Worm (Caenorhabditis elegans) whole organism, early embryonic: Measurements from ENCODE around the gene C14H10.3.

ENCODE experiments used
- B0310.2 ChIP-seq: sonication (generic microtip); optimal IDR thresholded peaks from 2 replicates; lab custom pipeline; 2016; ENCODE audit warnings: mild to moderate bottlenecking, missing genetic modification characterization, missing compliant biosample characterization
- F13C5.2 ChIP-seq: sonication (generic microtip); optimal IDR thresholded peaks from 2 replicates; lab custom pipeline; 2017; ENCODE audit warnings: mild to moderate bottlenecking, missing genetic modification characterization, inconsistent platforms, missing compliant biosample characterization
- aly-1 ChIP-seq: sonication (generic microtip); optimal IDR thresholded peaks from 2 replicates; lab custom pipeline; 2016; ENCODE audit warnings: missing genetic modification characterization, missing compliant biosample characterization
- ama-1 ChIP-seq: fragments of 150-350 bp; optimal IDR thresholded peaks from 2 replicates; lab custom pipeline; 2014
- ceh-13 ChIP-seq: fragments of 200-800 bp; sonication (Bioruptor generic); optimal IDR thresholded peaks from 2 replicates; lab custom pipeline; 2018; ENCODE audit warnings: mild to moderate bottlenecking, missing genetic modification characterization, missing compliant biosample characterization
- ceh-36 ChIP-seq: sonication (generic microtip); optimal IDR thresholded peaks from 2 replicates; lab custom pipeline; 2016; ENCODE audit warnings: missing genetic modification characterization, inconsistent platforms, missing compliant biosample characterization
- ets-7 ChIP-seq: sonication (generic microtip); optimal IDR thresholded peaks from 2 replicates; lab custom pipeline; 2016; ENCODE audit warnings: missing genotype, missing genetic modification characterization, missing compliant biosample characterization
- flt-1 ChIP-seq: fragments of 200-800 bp; sonication (Bioruptor generic); IDR thresholded peaks from 2 replicates; pipeline ENCODE4 v1.3.6; 2022; ENCODE audit warnings: missing genetic modification characterization, missing compliant biosample characterization
- hmbx-1 ChIP-seq: sonication (generic microtip); optimal IDR thresholded peaks from 2 replicates; lab custom pipeline; 2016; ENCODE audit warnings: mild to moderate bottlenecking, missing genetic modification characterization, missing compliant biosample characterization
- hmg-4 ChIP-seq: fragments of 200-800 bp; sonication (Bioruptor generic); optimal IDR thresholded peaks from 2 replicates; lab custom pipeline; 2018; ENCODE audit warnings: mild to moderate bottlenecking, missing genetic modification characterization, missing compliant biosample characterization
- hnd-1 ChIP-seq: sonication (generic microtip); optimal IDR thresholded peaks from 2 replicates; lab custom pipeline; 2016; ENCODE audit warnings: missing genetic modification characterization, missing compliant biosample characterization
- pes-1 ChIP-seq: fragments of 200-800 bp; sonication (Bioruptor generic); IDR thresholded peaks from 2 replicates; pipeline ENCODE4 v1.3.6; 2022; ENCODE audit warnings: missing genetic modification reagents, missing genetic modification characterization, missing compliant biosample characterization
- scrt-1 ChIP-seq: fragments of 200-800 bp; sonication (Bioruptor generic); IDR thresholded peaks from 2 replicates; pipeline ENCODE4 v1.3.6; 2022; ENCODE audit warnings: missing genetic modification characterization, missing compliant biosample characterization
- sea-1 ChIP-seq: fragments of 200-800 bp; sonication (Bioruptor generic); conservative IDR thresholded peaks from 2 replicates; pipeline ENCODE4 v1.3.6; 2022; ENCODE audit warnings: missing genetic modification characterization, missing compliant biosample characterization
- tbx-11 ChIP-seq: fragments of 200-800 bp; sonication (Bioruptor generic); IDR thresholded peaks from 2 replicates; pipeline ENCODE4 v1.3.6; 2022; ENCODE audit warnings: missing genetic modification characterization, missing compliant biosample characterization
- tbx-37 ChIP-seq: fragments of 200-800 bp; sonication (Bioruptor generic); conservative IDR thresholded peaks from 2 replicates; pipeline ENCODE4 v1.3.6; 2022; ENCODE audit warnings: missing genetic modification reagents, missing genetic modification characterization, missing compliant biosample characterization
- tra-4 ChIP-seq: sonication (generic microtip); optimal IDR thresholded peaks from 2 replicates; lab custom pipeline; 2017; ENCODE audit warnings: missing genetic modification characterization, missing compliant biosample characterization

The C14H10.3 gene

DNA sequence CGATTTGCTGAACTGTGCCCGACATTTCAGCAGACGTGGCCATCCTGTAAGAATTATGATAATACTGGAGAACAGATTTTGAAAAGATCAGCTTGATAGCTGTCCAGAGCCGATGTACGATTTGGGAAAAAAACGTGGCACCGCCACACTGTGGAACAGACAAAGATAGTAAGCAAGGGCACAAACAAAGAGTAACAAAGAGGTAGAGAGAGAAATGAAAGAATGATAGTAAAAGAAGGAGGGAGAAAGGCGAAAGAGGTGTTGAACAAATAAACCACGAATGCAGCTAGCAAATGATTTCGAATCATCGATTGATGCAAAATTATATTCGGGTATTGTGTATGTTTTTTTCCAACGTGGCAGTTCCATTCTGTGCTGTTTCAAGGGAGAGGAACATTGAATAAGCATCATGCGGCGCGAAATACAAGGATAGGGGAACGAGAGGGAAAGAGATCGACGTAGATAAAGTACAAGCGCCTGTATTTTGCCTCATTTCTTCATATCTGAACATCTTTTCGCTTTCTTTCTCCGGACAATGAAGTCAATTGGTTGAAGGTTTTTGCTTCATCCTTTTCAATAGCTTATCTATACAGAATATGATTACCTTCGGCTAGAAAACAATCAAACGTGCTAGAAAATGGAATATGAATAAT is at the start of gene C14H10.3:
Gene C14H10.3, minus strand, starts transcription at position 44 of the 653 bp plus-strand sequence.
- no peak for TF ChIP-seq aly-1 (tag; lab: Kevin White, UChicago)
- TF ChIP-seq hnd-1 (tag; lab: Kevin White, UChicago), result no peak
- no peak for TF ChIP-seq tra-4 (tag; lab: Kevin White, UChicago)
- no peak for TF ChIP-seq F13C5.2 (tag; lab: Kevin White, UChicago)
- TF ChIP-seq ets-7 (tag; lab: Kevin White, UChicago), result no peak
- no peak for TF ChIP-seq pes-1 (GFP tag; lab: Robert Waterston, UW)
- no peak for TF ChIP-seq ceh-13

- TF ChIP-seq tbx-11 (GFP tag; lab: Robert Waterston, UW) (no peak), pes-1 (GFP tag; lab: Robert Waterston, UW) (no peak), flt-1 (no peak), tra-4 (tag; lab: Kevin White, UChicago) (no peak), ceh-36 (no peak), F13C5.2 (tag; lab: Kevin White, UChicago) (no peak), B0310.2 (tag; lab: Kevin White, UChicago) (no peak), scrt-1 (GFP tag; lab: Robert Waterston, UW) (no peak), sea-1 (GFP tag; lab: Robert Waterston, UW) (no peak), hnd-1 (tag; lab: Kevin White, UChicago) (no peak), ama-1 (no peak), hmbx-1 (tag; lab: Kevin White, UChicago) (no peak)
These were observed 49.2 kb upstream of the C14H10.3 start for ce11 chrX:10277118-10277517.

DNA sequence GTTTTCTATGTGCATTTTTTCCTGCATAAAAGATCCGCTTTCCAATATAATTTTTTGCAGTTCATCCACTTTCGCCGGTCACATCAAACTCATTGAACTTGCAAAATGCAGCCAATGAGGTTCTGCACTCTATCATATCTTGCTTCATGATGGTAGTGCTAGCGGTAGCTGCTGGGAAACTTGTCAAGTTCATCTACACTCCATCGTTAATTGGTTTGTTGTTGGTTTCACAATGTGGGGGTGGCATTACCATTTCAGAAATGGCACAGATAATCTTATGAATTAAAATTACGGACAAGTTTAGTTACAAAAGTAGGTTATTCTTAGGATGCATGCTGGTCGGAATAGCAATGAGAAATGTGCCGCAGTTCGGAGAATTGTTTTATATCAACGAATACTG is 46.5 kb upstream of the C14H10.3 start:
- no peak for TF ChIP-seq ama-1
- TF ChIP-seq hmg-4 (GFP tag; lab: Kevin White, UChicago), result no peak
- no peak for TF ChIP-seq ceh-13
- TF ChIP-seq sea-1 (GFP tag; lab: Robert Waterston, UW), result no peak
- no peak for TF ChIP-seq pes-1 (GFP tag; lab: Robert Waterston, UW)
- no peak for TF ChIP-seq F13C5.2 (tag; lab: Kevin White, UChicago)
- no peak for TF ChIP-seq hmbx-1 (tag; lab: Kevin White, UChicago)
- TF ChIP-seq ceh-36, result no peak
- no peak for TF ChIP-seq aly-1 (tag; lab: Kevin White, UChicago)
- TF ChIP-seq tra-4 (tag; lab: Kevin White, UChicago), result no peak
- no peak for TF ChIP-seq scrt-1 (GFP tag; lab: Robert Waterston, UW)
- TF ChIP-seq B0310.2 (tag; lab: Kevin White, UChicago), result no peak
- no peak for TF ChIP-seq tbx-11 (GFP tag; lab: Robert Waterston, UW)
- no peak for TF ChIP-seq hnd-1 (tag; lab: Kevin White, UChicago)
- TF ChIP-seq flt-1, result no peak
- no peak for TF ChIP-seq tbx-37 (GFP tag; lab: Robert Waterston, UW)
- no peak for TF ChIP-seq ets-7 (tag; lab: Kevin White, UChicago)

ce11 chrX:10273392-10273791 is 45.5 kb upstream of the C14H10.3 start, which contains the start of gene F41E7.2:
F41E7.2 (plus strand) TSS chrX:10273692.
- TF ChIP-seq hmbx-1 (tag; lab: Kevin White, UChicago), result no peak
- no peak for TF ChIP-seq sea-1 (GFP tag; lab: Robert Waterston, UW)
- no peak for TF ChIP-seq ets-7 (tag; lab: Kevin White, UChicago)
- TF ChIP-seq ceh-36, result no peak
- no peak for TF ChIP-seq pes-1 (GFP tag; lab: Robert Waterston, UW)
- TF ChIP-seq tbx-37 (GFP tag; lab: Robert Waterston, UW), result no peak
- TF ChIP-seq flt-1, result no peak
- no peak for TF ChIP-seq ama-1
- TF ChIP-seq tra-4 (tag; lab: Kevin White, UChicago), result no peak
- no peak for TF ChIP-seq F13C5.2 (tag; lab: Kevin White, UChicago)
- TF ChIP-seq scrt-1 (GFP tag; lab: Robert Waterston, UW), result no peak
- no peak for TF ChIP-seq aly-1 (tag; lab: Kevin White, UChicago)
- no peak for TF ChIP-seq hmg-4 (GFP tag; lab: Kevin White, UChicago)
- no peak for TF ChIP-seq hnd-1 (tag; lab: Kevin White, UChicago)
- no peak for TF ChIP-seq B0310.2 (tag; lab: Kevin White, UChicago)

DNA sequence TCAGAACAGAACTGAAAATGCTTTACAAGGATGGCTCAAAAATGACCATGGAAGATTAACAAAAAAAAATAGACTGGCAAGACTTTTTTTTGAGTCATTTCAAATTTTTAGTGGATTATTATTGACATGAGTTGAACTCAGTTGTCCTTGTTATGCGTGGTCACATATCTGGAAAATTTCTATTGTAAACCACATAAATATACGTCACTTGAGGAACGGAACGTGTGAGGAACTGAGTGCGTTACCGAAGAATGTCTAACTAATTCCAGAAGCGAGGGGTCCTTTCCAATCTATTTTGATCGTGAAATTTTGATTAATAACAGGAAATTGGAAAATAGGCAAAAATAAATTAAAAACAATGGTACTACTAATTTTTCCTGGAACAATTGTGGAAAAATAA is 34.4 kb upstream of the C14H10.3 start:
- TF ChIP-seq sea-1 (GFP tag; lab: Robert Waterston, UW), result no peak
- TF ChIP-seq tbx-37 (GFP tag; lab: Robert Waterston, UW), result no peak
- TF ChIP-seq tbx-11 (GFP tag; lab: Robert Waterston, UW), result no peak
- TF ChIP-seq hnd-1 (tag; lab: Kevin White, UChicago), result no peak
- no peak for TF ChIP-seq pes-1 (GFP tag; lab: Robert Waterston, UW)
- TF ChIP-seq ceh-36, result no peak
- no peak for TF ChIP-seq hmbx-1 (tag; lab: Kevin White, UChicago)
- no peak for TF ChIP-seq B0310.2 (tag; lab: Kevin White, UChicago)
- TF ChIP-seq tra-4 (tag; lab: Kevin White, UChicago), result no peak
- TF ChIP-seq hmg-4 (GFP tag; lab: Kevin White, UChicago), result no peak
- TF ChIP-seq F13C5.2 (tag; lab: Kevin White, UChicago), result no peak
- TF ChIP-seq ets-7 (tag; lab: Kevin White, UChicago), result no peak
- TF ChIP-seq ama-1, result no peak
- TF ChIP-seq scrt-1 (GFP tag; lab: Robert Waterston, UW), result no peak
- no peak for TF ChIP-seq aly-1 (tag; lab: Kevin White, UChicago)
- TF ChIP-seq ceh-13, result no peak
- TF ChIP-seq flt-1, result no peak

ce11 chrX:10260035-10260434 is 32.1 kb upstream of the C14H10.3 start, which contains the start of gene C32A9.1:
C32A9.1 (minus strand) TSS chrX:10260135.
- TF ChIP-seq hnd-1 (tag; lab: Kevin White, UChicago) (no peak), hmg-4 (GFP tag; lab: Kevin White, UChicago) (no peak), hmbx-1 (tag; lab: Kevin White, UChicago) (no peak), ceh-36 (no peak), pes-1 (GFP tag; lab: Robert Waterston, UW) (no peak), tbx-11 (GFP tag; lab: Robert Waterston, UW) (no peak), ceh-13 (no peak), scrt-1 (GFP tag; lab: Robert Waterston, UW) (no peak)
